Worm (Caenorhabditis elegans) whole organism, late embryonic: Measurements from ENCODE around the gene B0035.21.

Experiments used
- C08G9.2 ChIP-seq: sonication (generic microtip); optimal IDR thresholded peaks from 2 replicates; lab custom pipeline; 2016; ENCODE audit warnings: mild to moderate bottlenecking, missing genetic modification characterization, moderate library complexity, missing compliant biosample characterization
- K02D7.2 ChIP-seq: sonication (generic microtip); optimal IDR thresholded peaks from 2 replicates; lab custom pipeline; 2017; ENCODE audit warnings: mild to moderate bottlenecking, missing genetic modification characterization, missing compliant biosample characterization
- T23F11.4 ChIP-seq: fragments of 200-800 bp; sonication (Bioruptor generic); optimal IDR thresholded peaks from 2 replicates; lab custom pipeline; 2018; ENCODE audit warnings: mild to moderate bottlenecking, missing genetic modification characterization, missing compliant biosample characterization
- Y22D7AL.16 ChIP-seq: sonication (generic microtip); optimal IDR thresholded peaks from 2 replicates; lab custom pipeline; 2016; ENCODE audit warnings: missing genetic modification characterization, missing compliant biosample characterization
- ceh-19 ChIP-seq: fragments of 200-800 bp; sonication (Bioruptor generic); optimal IDR thresholded peaks from 2 replicates; lab custom pipeline; 2018; ENCODE audit warnings: mild to moderate bottlenecking, missing genetic modification characterization, missing compliant biosample characterization
- ceh-2 ChIP-seq: sonication (generic microtip); optimal IDR thresholded peaks from 2 replicates; lab custom pipeline; 2016; ENCODE audit warnings: missing genotype, missing genetic modification characterization, missing compliant biosample characterization
- ceh-31 ChIP-seq: sonication (generic microtip); optimal IDR thresholded peaks from 2 replicates; lab custom pipeline; 2016; ENCODE audit warnings: missing genetic modification characterization, missing compliant biosample characterization
- ceh-34 ChIP-seq: sonication (generic microtip); optimal IDR thresholded peaks from 2 replicates; lab custom pipeline; 2016; ENCODE audit warnings: mild to moderate bottlenecking, missing genetic modification characterization, missing compliant biosample characterization
- ceh-48 ChIP-seq: sonication (generic microtip); optimal IDR thresholded peaks from 2 replicates; lab custom pipeline; 2016; ENCODE audit warnings: missing genetic modification characterization, inconsistent platforms, missing compliant biosample characterization
- ceh-6 ChIP-seq: fragments of 200-800 bp; sonication (Bioruptor generic); optimal IDR thresholded peaks from 2 replicates; lab custom pipeline; 2018; ENCODE audit warnings: mild to moderate bottlenecking, missing genetic modification characterization, missing compliant biosample characterization
- ceh-9 ChIP-seq: sonication (generic microtip); optimal IDR thresholded peaks from 2 replicates; lab custom pipeline; 2016; ENCODE audit warnings: mild to moderate bottlenecking, missing genetic modification characterization, inconsistent platforms, missing compliant biosample characterization
- che-1 ChIP-seq: sonication (generic microtip); optimal IDR thresholded peaks from 2 replicates; lab custom pipeline; 2016; ENCODE audit warnings: mild to moderate bottlenecking, missing genetic modification characterization, missing compliant biosample characterization
- dmd-4 ChIP-seq: sonication (generic microtip); optimal IDR thresholded peaks from 2 replicates; lab custom pipeline; 2016; ENCODE audit warnings: borderline replicate concordance, missing genetic modification characterization, missing compliant biosample characterization
- dve-1 ChIP-seq: sonication (generic microtip); optimal IDR thresholded peaks from 2 replicates; lab custom pipeline; 2017; ENCODE audit warnings: antibody characterized with exemption, mild to moderate bottlenecking, missing genetic modification characterization, missing compliant biosample characterization
- elt-2 ChIP-seq: sonication (generic microtip); optimal IDR thresholded peaks from 2 replicates; lab custom pipeline; 2016; ENCODE audit warnings: missing genetic modification reagents, missing genetic modification characterization, missing compliant biosample characterization
- ets-4 ChIP-seq: sonication (generic microtip); optimal IDR thresholded peaks from 2 replicates; lab custom pipeline; 2016; ENCODE audit warnings: missing genetic modification characterization, missing compliant biosample characterization
- eyg-1 ChIP-seq: sonication (generic microtip); optimal IDR thresholded peaks from 2 replicates; lab custom pipeline; 2016; ENCODE audit warnings: missing genotype, missing genetic modification characterization, missing compliant biosample characterization
- fkh-10 ChIP-seq: fragments of 150-350 bp; optimal IDR thresholded peaks from 2 replicates; lab custom pipeline; 2014; ENCODE audit warnings: missing biosample characterization, missing genetic modification reagents, missing genetic modification characterization
- fkh-6 ChIP-seq: sonication (generic microtip); optimal IDR thresholded peaks from 2 replicates; lab custom pipeline; 2016; ENCODE audit warnings: missing genetic modification characterization, missing compliant biosample characterization
- hlh-6 ChIP-seq: sonication (generic microtip); optimal IDR thresholded peaks from 2 replicates; lab custom pipeline; 2016; ENCODE audit warnings: missing genotype, missing genetic modification characterization, missing compliant biosample characterization
- hlh-8 ChIP-seq: sonication (generic microtip); optimal IDR thresholded peaks from 2 replicates; lab custom pipeline; 2016; ENCODE audit warnings: missing genotype, missing genetic modification characterization, missing compliant biosample characterization
- lim-6 ChIP-seq: sonication (generic microtip); optimal IDR thresholded peaks from 2 replicates; lab custom pipeline; 2016; ENCODE audit warnings: missing genetic modification characterization, missing compliant biosample characterization
- lin-11 ChIP-seq: fragments of 200-800 bp; sonication (Bioruptor generic); optimal IDR thresholded peaks from 2 replicates; lab custom pipeline; 2018; ENCODE audit warnings: mild to moderate bottlenecking, missing genetic modification characterization, missing compliant biosample characterization
- madf-2 ChIP-seq: sonication (generic microtip); optimal IDR thresholded peaks from 2 replicates; lab custom pipeline; 2017; ENCODE audit warnings: missing genetic modification characterization, missing compliant biosample characterization
- nfya-1 ChIP-seq: sonication (generic microtip); optimal IDR thresholded peaks from 2 replicates; lab custom pipeline; 2017; ENCODE audit warnings: missing genetic modification characterization, mild to moderate bottlenecking, missing compliant biosample characterization, antibody characterized with exemption, moderate library complexity
- nhr-11 ChIP-seq: fragments of 150-350 bp; optimal IDR thresholded peaks from 2 replicates; lab custom pipeline; 2014; ENCODE audit warnings: missing biosample characterization, missing genetic modification characterization
- nhr-232 ChIP-seq: sonication (generic microtip); optimal IDR thresholded peaks from 2 replicates; lab custom pipeline; 2016; ENCODE audit warnings: missing genetic modification characterization, missing compliant biosample characterization
- pat-9 ChIP-seq: fragments of 200-800 bp; sonication (Bioruptor generic); optimal IDR thresholded peaks from 2 replicates; lab custom pipeline; 2018; ENCODE audit warnings: mild to moderate bottlenecking, missing genetic modification characterization, moderate library complexity, missing compliant biosample characterization
- pha-4 ChIP-seq: fragments of 150-350 bp; optimal IDR thresholded peaks from 2 replicates; lab custom pipeline; 2018; ENCODE audit warnings: missing biosample characterization, missing genetic modification reagents, missing genetic modification characterization
- pqm-1 ChIP-seq: sonication (generic microtip); optimal IDR thresholded peaks from 2 replicates; lab custom pipeline; 2016; ENCODE audit warnings: missing genetic modification characterization, missing compliant biosample characterization
- pros-1 ChIP-seq: fragments of 150-350 bp; optimal IDR thresholded peaks from 2 replicates; lab custom pipeline; 2014; ENCODE audit warnings: missing biosample characterization, missing genetic modification reagents, missing genetic modification characterization
- ref-2 ChIP-seq: sonication (generic microtip); optimal IDR thresholded peaks from 2 replicates; lab custom pipeline; 2016; ENCODE audit warnings: missing genetic modification characterization, missing compliant biosample characterization
- rnt-1 ChIP-seq: sonication (generic microtip); optimal IDR thresholded peaks from 2 replicates; lab custom pipeline; 2016; ENCODE audit warnings: missing genetic modification characterization, missing compliant biosample characterization
- sdc-2 ChIP-seq: sonication (generic microtip); optimal IDR thresholded peaks from 2 replicates; lab custom pipeline; 2016; ENCODE audit warnings: missing genotype, missing genetic modification characterization, missing compliant biosample characterization
- sox-2 ChIP-seq: fragments of 200-800 bp; sonication (Bioruptor generic); IDR thresholded peaks from 2 replicates; pipeline ENCODE4 v1.3.6; 2022; ENCODE audit warnings: missing genetic modification reagents, missing genetic modification characterization, missing compliant biosample characterization
- sox-4 ChIP-seq: sonication (generic microtip); optimal IDR thresholded peaks from 2 replicates; lab custom pipeline; 2017; ENCODE audit warnings: mild to moderate bottlenecking, missing genetic modification characterization, inconsistent platforms, missing compliant biosample characterization
- syd-9 ChIP-seq: sonication (generic microtip); optimal IDR thresholded peaks from 2 replicates; lab custom pipeline; 2016; ENCODE audit warnings: mild to moderate bottlenecking, missing genetic modification characterization, moderate library complexity, missing compliant biosample characterization
- tbx-2 ChIP-seq: sonication (generic microtip); optimal IDR thresholded peaks from 2 replicates; lab custom pipeline; 2016; ENCODE audit warnings: missing genetic modification characterization, missing compliant biosample characterization
- tbx-7 ChIP-seq: sonication (generic microtip); optimal IDR thresholded peaks from 2 replicates; lab custom pipeline; 2016; ENCODE audit warnings: missing genotype, missing genetic modification characterization, missing compliant biosample characterization
- ttx-3 ChIP-seq: sonication (generic microtip); optimal IDR thresholded peaks from 2 replicates; lab custom pipeline; 2016; ENCODE audit warnings: missing genetic modification reagents, missing genetic modification characterization, missing compliant biosample characterization
- unc-3 ChIP-seq, 2 experiments: fragments of 200-800 bp in 1 of 2; sonication (Bioruptor generic) in 1 of 2; sonication (generic microtip) in 1 of 2; conservative IDR thresholded peaks in 1 of 2; optimal IDR thresholded peaks in 1 of 2; 2 replicates each; pipeline versions ENCODE4 v1.3.6 to Lab custom; 2016 to 2022; ENCODE audit warnings: missing compliant biosample characterization in 2 of 2, missing genetic modification characterization in 2 of 2, missing genetic modification reagents in 1 of 2
- unc-42 ChIP-seq: sonication (generic microtip); optimal IDR thresholded peaks from 2 replicates; lab custom pipeline; 2016; ENCODE audit warnings: missing genotype, missing genetic modification characterization, missing compliant biosample characterization
- zip-5 ChIP-seq: sonication (generic microtip); optimal IDR thresholded peaks from 2 replicates; lab custom pipeline; 2016; ENCODE audit warnings: missing genetic modification characterization, missing compliant biosample characterization

Gene B0035.21

DNA sequence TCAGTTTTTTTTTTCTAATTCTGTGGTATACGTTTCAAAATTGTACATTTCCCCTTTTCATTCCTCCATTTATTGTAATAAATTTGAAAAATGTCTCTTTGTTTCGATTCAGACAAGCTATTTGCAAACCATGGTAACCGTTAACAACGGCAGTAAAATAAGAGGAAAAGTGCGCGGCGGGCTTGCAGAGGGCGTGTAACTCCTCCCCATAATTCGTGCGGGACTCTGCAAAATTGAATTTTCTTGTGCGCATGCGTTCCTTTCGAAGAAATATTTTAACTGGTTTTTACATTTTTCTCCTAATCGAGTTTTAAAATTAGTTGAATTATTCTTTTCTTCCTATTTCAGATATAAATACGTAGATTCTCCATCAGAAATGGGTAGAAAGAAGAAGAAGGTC lies 16.4 kb upstream of the B0035.21 start, which contains the start of gene znf-207 (continued):
- TF ChIP-seq ceh-9 (no peak), ceh-34 (peak; percentile 59), unc-42 (peak; percentile 99), sox-4 (tag; lab: Kevin White, UChicago) (peak; percentile 29), sdc-2 (tag; lab: Kevin White, UChicago) (no peak), che-1 (tag; lab: Kevin White, UChicago) (peak; percentile 33), T23F11.4 (GFP tag; lab: Kevin White, UChicago) (no peak), fkh-10 (GFP tag; lab: Kevin White, UChicago) (no peak), ttx-3 (tag; lab: Kevin White, UChicago) (peak; percentile 23), madf-2 (tag; lab: Kevin White, UChicago) (peak; percentile 36), unc-3 (GFP tag; conservative IDR thresholded peaks at IDR 0.05; lab: Robert Waterston, UW) (no peak), unc-3 (tag; optimal IDR thresholded peaks at IDR 0.05; lab: Kevin White, UChicago) (peak; percentile 65), hlh-6 (tag; lab: Kevin White, UChicago) (no peak), ref-2 (tag; lab: Kevin White, UChicago) (peak; percentile 60), pat-9 (tag; lab: Kevin White, UChicago) (peak; percentile 3), nhr-11 (tag; lab: Kevin White, UChicago) (no peak), Y22D7AL.16 (tag; lab: Kevin White, UChicago) (no peak), dve-1 (tag; lab: Kevin White, UChicago) (no peak), tbx-2 (peak; percentile 78), ceh-6 (GFP tag; lab: Kevin White, UChicago) (peak; percentile 31), lin-11 (tag; lab: Kevin White, UChicago) (peak; percentile 18), K02D7.2 (tag; lab: Kevin White, UChicago) (no peak), sox-2 (GFP tag; lab: Robert Waterston, UW) (0 out of 2 replicates have a peak, but pooled peaks have one; percentile 23), C08G9.2 (tag; lab: Kevin White, UChicago) (no peak), pqm-1 (tag; lab: Kevin White, UChicago) (no peak), zip-5 (peak; percentile 42), ceh-31 (tag; lab: Kevin White, UChicago) (peak; percentile 82), ceh-48 (tag; lab: Kevin White, UChicago) (no peak), ceh-2 (peak; percentile 69), pros-1 (tag; lab: Kevin White, UChicago) (no peak)
- TF ChIP-seq, all 69 proteins: peak for 38

- TF ChIP-seq pha-4 (tag; lab: Kevin White, UChicago) (no peak), sox-4 (tag; lab: Kevin White, UChicago) (no peak)
Measured at ce11 chrIV:11311484-11311883, 15.6 kb upstream of the B0035.21 start.

ce11 chrIV:11313880-11314279 lies 13.2 kb upstream of the B0035.21 start, which contains the start of gene dnj-2:
dnj-2 (minus strand) TSS chrIV:11313980.
- TF ChIP-seq che-1 (tag; lab: Kevin White, UChicago) (no peak), nhr-232 (tag; lab: Kevin White, UChicago) (no peak), sox-2 (GFP tag; lab: Robert Waterston, UW) (no peak), dmd-4 (tag; lab: Kevin White, UChicago) (no peak), syd-9 (tag; lab: Kevin White, UChicago) (no peak), ceh-19 (GFP tag; lab: Kevin White, UChicago) (no peak), eyg-1 (tag; lab: Kevin White, UChicago) (no peak), sdc-2 (tag; lab: Kevin White, UChicago) (no peak)

DNA sequence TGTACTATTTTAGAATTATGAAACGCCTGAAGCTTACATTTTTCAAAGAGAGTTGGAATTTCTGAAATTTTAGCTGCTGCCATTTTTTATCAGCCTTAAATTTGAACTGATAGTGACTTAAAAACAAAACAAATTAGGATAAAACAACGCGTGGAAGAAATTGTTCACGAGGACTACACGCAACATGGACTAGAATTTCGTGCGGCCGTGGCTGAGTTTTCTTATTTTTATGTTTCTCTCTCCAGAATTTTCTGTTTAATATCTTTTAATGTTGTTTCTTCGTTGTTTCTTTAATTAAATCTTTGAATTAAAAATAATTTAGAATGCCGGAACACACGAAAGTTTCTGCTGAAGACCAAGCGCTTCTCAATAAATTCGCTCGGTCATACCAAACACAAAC lies 12.2 kb upstream of the B0035.21 start, which contains the start of the genes B0035.3, B0035.22 and pfd-4:
Gene B0035.3, minus strand, starts transcription at position 114 of the 400 bp plus-strand sequence.
Gene B0035.22, plus strand, starts transcription at position 269 of the 400 bp plus-strand sequence.
Gene pfd-4, plus strand, starts transcription at position 323 of the 400 bp plus-strand sequence.
- TF ChIP-seq tbx-7 (tag; lab: Kevin White, UChicago): peak; percentile 79
- peak; percentile 47 for TF ChIP-seq hlh-8 (tag; lab: Kevin White, UChicago)
- peak; percentile 57 for TF ChIP-seq elt-2 (tag; lab: Kevin White, UChicago)
- TF ChIP-seq unc-42: peak; percentile 61
- TF ChIP-seq zip-5: peak; percentile 61
- peak; percentile 53 for TF ChIP-seq rnt-1 (tag; lab: Kevin White, UChicago)
- peak; percentile 80 for TF ChIP-seq ref-2 (tag; lab: Kevin White, UChicago)
- peak; percentile 84 for TF ChIP-seq tbx-2
- no peak for TF ChIP-seq lin-11 (tag; lab: Kevin White, UChicago)
- TF ChIP-seq C08G9.2 (tag; lab: Kevin White, UChicago): peak; percentile 87
- TF ChIP-seq nfya-1 (tag; lab: Kevin White, UChicago): no peak
- TF ChIP-seq pros-1 (tag; lab: Kevin White, UChicago): no peak
- TF ChIP-seq dmd-4 (tag; lab: Kevin White, UChicago): no peak
- peak; percentile 79 for TF ChIP-seq ceh-2
- TF ChIP-seq lim-6 (tag; lab: Kevin White, UChicago): peak; percentile 23
- peak; percentile 34 for TF ChIP-seq fkh-6
- TF ChIP-seq ceh-31 (tag; lab: Kevin White, UChicago): peak; percentile 88
- TF ChIP-seq ets-4 (tag; lab: Kevin White, UChicago): peak; percentile 84
